Fruit fly (Drosophila melanogaster) whole organism, embryonic: Measurements from ENCODE around the gene Ddc.
A peak's percentile ranks its signal among the peaks of the same experiment; 100 is the strongest.

Source experiments
- B-H2 ChIP-seq: fragments of 200-800 bp; sonication (Bioruptor generic); optimal IDR thresholded peaks from 2 replicates; lab custom pipeline; 2018; ENCODE audit warnings: missing biosample characterization, mild to moderate bottlenecking, missing genetic modification characterization
- Bteb2 ChIP-seq: fragments of 200-800 bp; sonication (Bioruptor generic); optimal IDR thresholded peaks from 2 replicates; lab custom pipeline; 2016; ENCODE audit warnings: missing biosample characterization, missing genetic modification characterization
- CG10543 ChIP-seq: fragments of 200-800 bp; sonication (Bioruptor generic); optimal IDR thresholded peaks from 3 replicates; lab custom pipeline; 2017; ENCODE audit warnings: missing biosample characterization, mild to moderate bottlenecking, missing genetic modification characterization, moderate library complexity
- CG12659 ChIP-seq: fragments of 200-800 bp; sonication (Bioruptor generic); optimal IDR thresholded peaks from 3 replicates; lab custom pipeline; 2017; ENCODE audit warnings: mild to moderate bottlenecking, missing biosample characterization, missing genetic modification reagents, missing genetic modification characterization
- CG14710 ChIP-seq: fragments of 200-800 bp; sonication (Bioruptor generic); optimal IDR thresholded peaks from 3 replicates; lab custom pipeline; 2019; ENCODE audit warnings: missing biosample characterization, mild to moderate bottlenecking, missing genetic modification characterization, moderate library complexity
- CG15011 ChIP-seq: fragments of 200-800 bp; sonication (Bioruptor generic); optimal IDR thresholded peaks from 3 replicates; lab custom pipeline; 2018; ENCODE audit warnings: missing biosample characterization, mild to moderate bottlenecking, missing genetic modification characterization
- CG15601 ChIP-seq: fragments of 200-800 bp; sonication (Bioruptor generic); optimal IDR thresholded peaks from 3 replicates; lab custom pipeline; 2019; ENCODE audit warnings: missing biosample characterization, mild to moderate bottlenecking, missing genetic modification characterization, moderate library complexity
- CG18262 ChIP-seq: fragments of 200-800 bp; optimal IDR thresholded peaks from 3 replicates; lab custom pipeline; 2019; ENCODE audit warnings: missing biosample characterization, mild to moderate bottlenecking, missing genetic modification characterization, moderate library complexity
- CG2199 ChIP-seq: fragments of 200-800 bp; sonication (Bioruptor generic); IDR thresholded peaks from 3 replicates; pipeline ENCODE4 v1.3.6; 2022; ENCODE audit warnings: missing biosample characterization, missing genetic modification characterization
- CG2202 ChIP-seq: fragments of 200-800 bp; sonication (Bioruptor generic); optimal IDR thresholded peaks from 2 replicates; lab custom pipeline; 2018; ENCODE audit warnings: missing biosample characterization, mild to moderate bottlenecking, missing genetic modification characterization
- CG2875 ChIP-seq: fragments of 200-800 bp; sonication (Bioruptor generic); optimal IDR thresholded peaks from 2 replicates; lab custom pipeline; 2017; ENCODE audit warnings: missing biosample characterization, mild to moderate bottlenecking, missing genetic modification characterization, missing genetic modification reagents
- CG30403 ChIP-seq: fragments of 200-800 bp; sonication (Bioruptor generic); optimal IDR thresholded peaks from 3 replicates; lab custom pipeline; 2016; ENCODE audit warnings: missing biosample characterization, missing genetic modification characterization
- CG32532 ChIP-seq: fragments of 200-800 bp; sonication (Bioruptor generic); IDR thresholded peaks from 2 replicates; pipeline ENCODE4 v1.3.6; 2022; ENCODE audit warnings: missing biosample characterization, missing genetic modification characterization
- CG33557 ChIP-seq: fragments of 200-800 bp; sonication (Bioruptor generic); optimal IDR thresholded peaks from 2 replicates; lab custom pipeline; 2019; ENCODE audit warnings: missing biosample characterization, mild to moderate bottlenecking, missing genetic modification characterization, moderate library complexity
- CG4282 ChIP-seq: fragments of 200-800 bp; sonication (Bioruptor generic); optimal IDR thresholded peaks from 2 replicates; lab custom pipeline; 2016; ENCODE audit warnings: missing biosample characterization, missing genetic modification characterization
- CG6272 ChIP-seq: fragments of 200-800 bp; sonication (Bioruptor generic); IDR thresholded peaks from 2 replicates; pipeline ENCODE4 v1.3.6; 2022; ENCODE audit warnings: missing biosample characterization, missing genetic modification characterization
- CG7745 ChIP-seq: fragments of 200-800 bp; sonication (Bioruptor generic); optimal IDR thresholded peaks from 2 replicates; lab custom pipeline; 2018; ENCODE audit warnings: missing biosample characterization, mild to moderate bottlenecking, missing genetic modification characterization, moderate library complexity
- CG8089 ChIP-seq: fragments of 200-800 bp; sonication (Bioruptor generic); optimal IDR thresholded peaks from 3 replicates; lab custom pipeline; 2016; ENCODE audit warnings: missing biosample characterization, missing genetic modification characterization
- Dek ChIP-seq: fragments of 200-800 bp; sonication (Bioruptor generic); optimal IDR thresholded peaks from 3 replicates; lab custom pipeline; 2019; ENCODE audit warnings: missing biosample characterization, mild to moderate bottlenecking, missing genetic modification characterization, moderate library complexity
- Gug ChIP-seq: fragments of 200-800 bp; sonication (Bioruptor generic); IDR thresholded peaks from 4 replicates; pipeline ENCODE4 v1.3.6; 2022; ENCODE audit warnings: missing biosample characterization, missing genetic modification characterization
- HLH54F ChIP-seq: fragments of 200-800 bp; sonication (Bioruptor generic); optimal IDR thresholded peaks from 3 replicates; lab custom pipeline; 2016; ENCODE audit warnings: missing biosample characterization, missing genetic modification characterization
- Kr ChIP-seq: fragments of 200-800 bp; sonication (Bioruptor generic); optimal IDR thresholded peaks from 2 replicates; lab custom pipeline; 2017; ENCODE audit warnings: missing biosample characterization, mild to moderate bottlenecking, missing genetic modification characterization
- MTF-1 ChIP-seq: fragments of 200-800 bp; sonication (Bioruptor generic); optimal IDR thresholded peaks from 2 replicates; lab custom pipeline; 2018; ENCODE audit warnings: missing biosample characterization, mild to moderate bottlenecking, missing genetic modification characterization, borderline replicate concordance
- Pdp1 ChIP-seq, 2 experiments: fragments of 200-800 bp; sonication (Bioruptor generic); optimal IDR thresholded peaks; 3 replicates each; lab custom pipeline; 2016; ENCODE audit warnings: missing biosample characterization in 2 of 2, missing genetic modification characterization in 2 of 2, mild to moderate bottlenecking in 1 of 2, moderate library complexity in 1 of 2
- Rfx ChIP-seq: fragments of 200-800 bp; sonication (Bioruptor generic); IDR thresholded peaks from 2 replicates; pipeline ENCODE4 v1.3.6; 2022; ENCODE audit warnings: missing biosample characterization, missing genetic modification characterization
- Vsx1 ChIP-seq: fragments of 200-800 bp; sonication (Bioruptor generic); optimal IDR thresholded peaks from 2 replicates; lab custom pipeline; 2017; ENCODE audit warnings: missing biosample characterization, mild to moderate bottlenecking, missing genetic modification characterization, missing genetic modification reagents
- ap ChIP-seq: fragments of 200-800 bp; sonication (Bioruptor generic); IDR thresholded peaks from 2 replicates; pipeline ENCODE4 v1.3.6; 2022; ENCODE audit warnings: missing biosample characterization, missing genetic modification characterization
- caup ChIP-seq: fragments of 200-800 bp; sonication (Bioruptor generic); optimal IDR thresholded peaks from 3 replicates; lab custom pipeline; 2017; ENCODE audit warnings: missing biosample characterization, mild to moderate bottlenecking, missing genetic modification characterization, moderate library complexity; ENCODE audit not compliant: severe bottlenecking
- corto ChIP-seq: fragments of 200-800 bp; sonication (Bioruptor generic); optimal IDR thresholded peaks from 2 replicates; lab custom pipeline; 2016; ENCODE audit warnings: missing biosample characterization, mild to moderate bottlenecking, missing genetic modification characterization, moderate library complexity
- crol ChIP-seq: fragments of 200-800 bp; sonication (Bioruptor generic); IDR thresholded peaks from 2 replicates; pipeline ENCODE4 v1.3.6; 2022; ENCODE audit warnings: missing biosample characterization, missing genetic modification characterization
- cwo ChIP-seq: fragments of 200-800 bp; sonication (Bioruptor generic); optimal IDR thresholded peaks from 3 replicates; lab custom pipeline; 2017; ENCODE audit warnings: missing biosample characterization, missing genetic modification characterization, mild to moderate bottlenecking, moderate library complexity, missing genetic modification reagents
- disco-r ChIP-seq: fragments of 200-800 bp; sonication (Bioruptor generic); optimal IDR thresholded peaks from 2 replicates; lab custom pipeline; 2016; ENCODE audit warnings: missing biosample characterization, missing genetic modification characterization
- dysf ChIP-seq: fragments of 200-800 bp; sonication (Bioruptor generic); IDR thresholded peaks from 3 replicates; pipeline ENCODE4 v1.3.6; 2022; ENCODE audit warnings: missing biosample characterization, missing genetic modification characterization
- fd64A ChIP-seq: fragments of 200-800 bp; sonication (Bioruptor generic); optimal IDR thresholded peaks from 3 replicates; lab custom pipeline; 2018; ENCODE audit warnings: missing biosample characterization, mild to moderate bottlenecking, missing genetic modification characterization
- fd96Cb ChIP-seq: fragments of 200-800 bp; sonication (Bioruptor generic); optimal IDR thresholded peaks from 2 replicates; lab custom pipeline; 2018; ENCODE audit warnings: missing biosample characterization, mild to moderate bottlenecking, missing genetic modification characterization, moderate library complexity
- ind ChIP-seq: fragments of 200-800 bp; sonication (Bioruptor generic); optimal IDR thresholded peaks from 3 replicates; lab custom pipeline; 2016; ENCODE audit warnings: missing biosample characterization, missing genetic modification characterization
- inv ChIP-seq: fragments of 200-800 bp; sonication (Bioruptor generic); IDR thresholded peaks from 2 replicates; pipeline ENCODE4 v1.3.6; 2022; ENCODE audit warnings: missing biosample characterization, missing genetic modification characterization; ENCODE audit not compliant: partially characterized antibody
- jumu ChIP-seq: fragments of 200-800 bp; sonication (Bioruptor generic); optimal IDR thresholded peaks from 3 replicates; lab custom pipeline; 2016; ENCODE audit warnings: missing biosample characterization, missing genetic modification characterization
- peb ChIP-seq: fragments of 200-800 bp; sonication (Bioruptor generic); IDR thresholded peaks from 2 replicates; pipeline ENCODE4 v1.3.6; 2022; ENCODE audit warnings: missing biosample characterization, missing genetic modification characterization
- prd ChIP-seq, 3 experiments: fragments of >200 bp in 2 of 3; fragments of 200-800 bp in 1 of 3; sonication (Bioruptor generic) in 1 of 3; optimal IDR thresholded peaks in 2 of 3; IDR thresholded peaks in 1 of 3; 2 replicates in 2 of 3; 3 replicates in 1 of 3; pipeline versions ENCODE4 v1.3.6 to Lab custom; 2017 to 2022; ENCODE audit warnings: missing biosample characterization in 1 of 3, missing genetic modification characterization in 1 of 3
- sd ChIP-seq: fragments of 200-800 bp; sonication (Bioruptor generic); optimal IDR thresholded peaks from 3 replicates; lab custom pipeline; 2018; ENCODE audit warnings: missing biosample characterization, mild to moderate bottlenecking, missing genetic modification characterization, moderate library complexity
- sens ChIP-seq: fragments of 200-800 bp; sonication (Bioruptor generic); peaks from one replicate; lab custom pipeline; 2016; ENCODE audit warnings: missing biosample characterization, missing genetic modification characterization
- slbo ChIP-seq: fragments of 200-800 bp; sonication (Bioruptor generic); IDR thresholded peaks from 2 replicates; pipeline ENCODE4 v1.3.6; 2022; ENCODE audit warnings: missing biosample characterization, missing genetic modification characterization
- tio ChIP-seq: fragments of 200-800 bp; sonication (Bioruptor generic); optimal IDR thresholded peaks from 2 replicates; lab custom pipeline; 2017; ENCODE audit warnings: missing biosample characterization, missing genetic modification characterization, inconsistent platforms
- twi ChIP-seq: fragments of 200-800 bp; optimal IDR thresholded peaks from 2 replicates; lab custom pipeline; 2019; ENCODE audit warnings: missing biosample characterization, mild to moderate bottlenecking, missing genetic modification characterization, moderate library complexity
- unpg ChIP-seq: fragments of 200-800 bp; sonication (Bioruptor generic); optimal IDR thresholded peaks from 3 replicates; lab custom pipeline; 2018; ENCODE audit warnings: missing biosample characterization, mild to moderate bottlenecking, missing genetic modification characterization, moderate library complexity
- vvl ChIP-seq: fragments of 200-800 bp; sonication (Bioruptor generic); IDR thresholded peaks from 2 replicates; pipeline ENCODE4 v1.3.6; 2022; ENCODE audit warnings: missing biosample characterization, missing genetic modification characterization
- wek ChIP-seq: fragments of 200-800 bp; sonication (Bioruptor generic); optimal IDR thresholded peaks from 3 replicates; lab custom pipeline; 2018; ENCODE audit warnings: missing biosample characterization, mild to moderate bottlenecking, missing genetic modification characterization, moderate library complexity

Gene Ddc

dm6 chr2L:19140257-19140983 is 20.3 kb upstream of the Ddc start (continued):
- TF ChIP-seq ap (GFP tag; lab: Robert Waterston, UW) (no peak), fd96Cb (tag; lab: Kevin White, UChicago) (peak; percentile 14), wek (GFP tag; lab: Kevin White, UChicago) (peak; percentile 11), Gug (GFP tag; lab: Robert Waterston, UW) (0 out of 4 replicates have a peak, but pooled peaks have one; percentile 12), Rfx (0 out of 2 replicates have a peak, but pooled peaks have one; percentile 12), Bteb2 (GFP tag; lab: Kevin White, UChicago) (peak; percentile 21), sd (tag; lab: Kevin White, UChicago) (peak; percentile 22), sens (GFP tag; lab: Kevin White, UChicago) (peak; percentile 87), CG15011 (GFP tag; lab: Kevin White, UChicago) (no peak), Kr (GFP tag; lab: Kevin White, UChicago) (peak; percentile 11), Dek (tag; lab: Kevin White, UChicago) (no peak), CG4282 (GFP tag; lab: Kevin White, UChicago) (no peak), jumu (no peak), disco-r (no peak), CG33557 (GFP tag; lab: Kevin White, UChicago) (peak; percentile 11), CG6272 (GFP tag; lab: Robert Waterston, UW) (no peak), prd (optimal IDR thresholded peaks at IDR 0.05; lab: Kevin White, UChicago) (no peak), prd (GFP tag; IDR thresholded peaks at IDR 0.05; lab: Robert Waterston, UW) (peak; percentile 24; the same call in 1 of the 3 replicates), Pdp1 (GFP tag; optimal IDR thresholded peaks at IDR 0.05; lab: Kevin White, UChicago) (no peak), B-H2 (GFP tag; lab: Kevin White, UChicago) (peak; percentile 1), fd64A (GFP tag; lab: Kevin White, UChicago) (peak; percentile 10), CG32532 (GFP tag; lab: Robert Waterston, UW) (peak; percentile 20; the same call in 1 of the 2 replicates), HLH54F (GFP tag; lab: Kevin White, UChicago) (no peak), slbo (no peak), MTF-1 (GFP tag; lab: Kevin White, UChicago) (no peak), CG15601 (peak; percentile 34), cwo (GFP tag; lab: Kevin White, UChicago) (no peak), crol (GFP tag; lab: Robert Waterston, UW) (peak; percentile 45), CG12659 (peak; percentile 44), dysf (GFP tag; lab: Robert Waterston, UW) (peak; percentile 31; the same call in 1 of the 3 replicates), unpg (GFP tag; lab: Kevin White, UChicago) (no peak), CG10543 (GFP tag; lab: Kevin White, UChicago) (peak; percentile 34), tio (no peak), CG8089 (GFP tag; lab: Kevin White, UChicago) (no peak), vvl (GFP tag; lab: Robert Waterston, UW) (peak; percentile 9; the same call in 1 of the 2 replicates), CG18262 (tag; lab: Kevin White, UChicago) (peak; percentile 33), CG7745 (tag; lab: Kevin White, UChicago) (no peak), ind (GFP tag; lab: Kevin White, UChicago) (peak; percentile 9), peb (GFP tag; lab: Robert Waterston, UW) (no peak), CG2199 (GFP tag; lab: Robert Waterston, UW) (no peak), caup (no peak), CG30403 (GFP tag; lab: Kevin White, UChicago) (no peak), CG2202 (peak; percentile 5), CG2875 (peak; percentile 12), Vsx1 (GFP tag; lab: Kevin White, UChicago) (peak; percentile 8), CG14710 (no peak), inv (GFP tag; lab: Robert Waterston, UW) (no peak), corto (no peak), twi (peak; percentile 11)
